Worm (Caenorhabditis elegans) whole organism, L4/young adult: ENCODE results near the gene T02H6.10.

ENCODE experiments used
- W03F9.2 ChIP-seq: fragments of 150-350 bp; optimal IDR thresholded peaks from 2 replicates; lab custom pipeline; 2014; ENCODE audit warnings: missing biosample characterization, missing genetic modification characterization
- dao-5 ChIP-seq: sonication (generic microtip); optimal IDR thresholded peaks from 2 replicates; lab custom pipeline; 2016; ENCODE audit warnings: missing genotype, missing genetic modification characterization, moderate library complexity, missing compliant biosample characterization
- him-1 ChIP-seq: sonication (generic microtip); optimal IDR thresholded peaks from 2 replicates; lab custom pipeline; 2016; ENCODE audit warnings: missing genotype, missing genetic modification reagents, missing genetic modification characterization, missing compliant biosample characterization

DNA sequence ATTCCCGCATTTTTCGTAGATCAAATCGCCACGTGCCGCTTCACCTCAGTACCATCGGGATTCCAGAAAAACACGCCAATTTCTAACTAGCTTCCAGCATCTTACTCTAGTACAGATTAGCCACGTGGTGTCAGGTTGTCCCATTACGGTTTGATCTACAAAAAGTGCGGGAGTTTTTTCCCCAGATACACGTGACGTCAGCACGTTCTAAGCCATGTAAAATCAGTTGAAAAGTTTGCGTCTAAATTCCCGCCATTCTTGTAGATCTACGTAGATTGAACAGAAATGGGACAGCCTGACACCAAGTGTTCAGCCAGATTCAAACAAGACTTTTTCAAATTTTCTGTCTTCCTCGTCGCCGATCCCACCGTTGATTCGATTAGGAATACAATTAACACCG, 1.9 kb downstream of the T02H6.10 start, which contains the start of gene T02H6.9:
- TF ChIP-seq dao-5 (tag; lab: Kevin White, UChicago) (no peak), W03F9.2 (tag; lab: Kevin White, UChicago) (no peak), him-1 (tag; lab: Kevin White, UChicago) (no peak)
